Fruit fly (Drosophila melanogaster) whole organism, wandering third instar larva: Measurements from ENCODE around the gene CG14692.

Source experiments
- Myc ChIP-seq: fragments of >200 bp; optimal IDR thresholded peaks from 2 replicates; lab custom pipeline; 2017
- lola ChIP-seq: fragments of >200 bp; optimal IDR thresholded peaks from 2 replicates; lab custom pipeline; 2017; ENCODE audit warnings: missing biosample characterization, missing genetic modification characterization
- rgr ChIP-seq: fragments of 200-800 bp; sonication (Bioruptor generic); optimal IDR thresholded peaks from 3 replicates; lab custom pipeline; 2016; ENCODE audit warnings: missing biosample characterization, mild to moderate bottlenecking, missing genetic modification characterization

DNA sequence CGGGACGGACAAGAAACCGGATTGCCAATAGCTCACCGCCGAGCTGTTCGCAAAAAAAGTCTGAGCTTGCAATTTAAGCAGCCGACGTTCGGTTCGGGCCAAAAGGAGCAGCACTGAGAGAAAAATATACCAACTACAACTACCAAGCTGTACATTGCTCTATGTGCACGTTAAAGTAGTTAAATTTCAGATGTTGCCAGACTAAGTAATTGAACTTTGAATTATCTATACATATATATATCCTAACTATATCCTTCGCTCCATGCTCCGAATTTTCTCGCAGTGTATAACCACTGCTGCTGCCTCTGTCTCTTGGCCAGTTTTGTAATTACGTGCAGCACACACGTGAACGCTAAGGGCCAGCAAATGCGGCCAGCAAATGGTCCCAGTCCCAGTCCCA is 31.1 kb upstream of the CG14692 start:
- TF ChIP-seq rgr (GFP tag; lab: Kevin White, UChicago) (peak; percentile 95), Myc (lab: Kevin White, UChicago) (no peak), lola (GFP tag; lab: Kevin White, UChicago) (no peak)
